Fruit fly (Drosophila melanogaster): ENCODE measurements around the gene CG32313.

DNA sequence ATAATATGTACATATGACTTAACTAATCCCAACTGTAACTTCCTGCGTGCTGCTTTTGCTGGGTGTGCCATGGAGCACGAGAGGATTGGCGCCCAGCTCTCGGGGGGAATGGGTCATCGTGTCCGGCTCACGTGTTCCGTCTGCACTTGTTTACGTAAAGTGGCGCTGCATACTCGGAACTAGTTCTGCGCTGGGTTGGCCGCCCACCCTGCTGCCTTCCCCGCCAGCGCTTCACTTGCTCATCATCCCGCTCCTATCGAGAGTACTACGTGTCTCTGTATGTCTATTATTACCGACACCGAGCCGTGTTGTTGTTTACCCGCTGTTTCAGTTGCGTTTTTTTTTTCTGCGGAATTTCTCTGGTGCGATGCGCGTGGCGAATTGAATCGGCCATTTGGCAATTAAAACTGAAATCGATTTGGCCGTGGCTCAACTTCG lies 4.1 kb upstream of the CG32313 start:
- no peak for TF ChIP-seq Pif1B (GFP tag; optimal IDR thresholded peaks at IDR 0.05)
- TF ChIP-seq CG15710 (tag; optimal IDR thresholded peaks at IDR 0.05), result no peak
- TF ChIP-seq fd96Ca (GFP tag; IDR thresholded peaks at IDR 0.05), result no peak
- no peak for TF ChIP-seq CG17806 (tag; optimal IDR thresholded peaks at IDR 0.05)
- no peak for TF ChIP-seq Snoo (tag; optimal IDR thresholded peaks at IDR 0.05)
